Fruit fly (Drosophila melanogaster) whole organism, embryonic: ENCODE measurements around the gene CG5382.

Experiments used
- CG12155 ChIP-seq: fragments of 200-800 bp; sonication (Bioruptor generic); optimal IDR thresholded peaks from 3 replicates; lab custom pipeline; 2016; ENCODE audit warnings: missing biosample characterization, missing genetic modification characterization
- H15 ChIP-seq: fragments of 200-800 bp; sonication (Bioruptor generic); IDR thresholded peaks from 3 replicates; pipeline ENCODE4 v1.3.6; 2022; ENCODE audit warnings: missing biosample characterization, missing genetic modification characterization
- Hr51 ChIP-seq, 2 experiments: fragments of 200-800 bp; sonication (Bioruptor generic); optimal IDR thresholded peaks; 2 replicates in 1 of 2; 3 replicates in 1 of 2; lab custom pipeline; 2016 to 2018; ENCODE audit warnings: missing biosample characterization in 2 of 2, missing genetic modification characterization in 2 of 2, mild to moderate bottlenecking in 1 of 2, moderate library complexity in 1 of 2
- Rx ChIP-seq: fragments of 200-800 bp; sonication (Bioruptor generic); IDR thresholded peaks from 2 replicates; pipeline ENCODE4 v1.3.6; 2022; ENCODE audit warnings: missing biosample characterization, missing genetic modification characterization
- Sin3A ChIP-seq: fragments of >200 bp; optimal IDR thresholded peaks from 2 replicates; lab custom pipeline; 2018
- corto ChIP-seq: fragments of 200-800 bp; sonication (Bioruptor generic); optimal IDR thresholded peaks from 2 replicates; lab custom pipeline; 2016; ENCODE audit warnings: missing biosample characterization, mild to moderate bottlenecking, missing genetic modification characterization, moderate library complexity
- kah ChIP-seq: fragments of 200-800 bp; sonication (Bioruptor generic); optimal IDR thresholded peaks from 2 replicates; lab custom pipeline; 2018; ENCODE audit warnings: missing biosample characterization, mild to moderate bottlenecking, missing genetic modification characterization
- oc ChIP-seq: fragments of 200-800 bp; sonication (Bioruptor generic); optimal IDR thresholded peaks from 2 replicates; lab custom pipeline; 2018; ENCODE audit warnings: missing biosample characterization, mild to moderate bottlenecking, missing genetic modification characterization, moderate library complexity
- so ChIP-seq: fragments of 200-800 bp; sonication (Bioruptor generic); IDR thresholded peaks from 3 replicates; pipeline ENCODE4 v1.3.6; 2022; ENCODE audit warnings: missing biosample characterization, missing genetic modification characterization

- TF ChIP-seq so (GFP tag; lab: Robert Waterston, UW) (no peak), Hr51 (GFP tag; optimal IDR thresholded peaks at IDR 0.05; lab: Kevin White, UChicago) (no peak), H15 (GFP tag; lab: Robert Waterston, UW) (no peak), kah (GFP tag; lab: Kevin White, UChicago) (no peak), corto (GFP tag; lab: Kevin White, UChicago) (no peak), CG12155 (GFP tag; lab: Kevin White, UChicago) (no peak), Rx (GFP tag; lab: Robert Waterston, UW) (no peak), Sin3A (no peak), oc (tag; lab: Kevin White, UChicago) (no peak)
Measured at dm6 chr3R:22395409-22396178, 29.8 kb upstream of the CG5382 start.
